Fruit fly (Drosophila melanogaster): ENCODE data around the gene CG11052.

Gene CG11052

DNA sequence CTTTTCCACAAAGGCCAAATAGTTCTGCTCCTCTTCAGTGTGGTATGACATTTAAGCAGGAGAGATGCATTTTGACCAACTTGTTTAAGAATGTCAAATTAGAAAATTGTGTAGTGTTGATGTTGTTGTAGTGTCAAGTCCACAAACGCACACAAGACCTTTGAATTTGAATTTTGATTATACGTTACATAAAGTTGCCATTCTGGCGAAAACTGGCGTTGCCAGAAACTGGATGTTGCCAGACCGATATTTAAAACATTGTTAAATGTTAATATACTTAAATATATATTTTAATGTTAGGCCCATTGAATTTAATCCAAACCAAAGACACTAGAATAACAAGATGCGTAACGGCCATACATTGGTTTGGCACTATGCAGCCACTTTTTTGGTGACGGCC, 36.0 kb downstream of the CG11052 start:
- TF ChIP-seq CG17801 (GFP tag; optimal IDR thresholded peaks at IDR 0.05; ENCODE audit: partially characterized antibody) = no peak

- TF ChIP-seq CG17801 (GFP tag; optimal IDR thresholded peaks at IDR 0.05; ENCODE audit: partially characterized antibody) = no peak
Observed at dm6 chr3R:7972179-7972578, 36.9 kb downstream of the CG11052 start.

- no peak for TF ChIP-seq CG17801 (GFP tag; optimal IDR thresholded peaks at IDR 0.05; ENCODE audit: partially characterized antibody)
Observed at dm6 chr3R:7970640-7971039, 38.5 kb downstream of the CG11052 start.

dm6 chr3R:7969702-7970175, 39.4 kb downstream of the CG11052 start:
- no peak for TF ChIP-seq CG17801 (GFP tag; optimal IDR thresholded peaks at IDR 0.05; ENCODE audit: partially characterized antibody)

DNA sequence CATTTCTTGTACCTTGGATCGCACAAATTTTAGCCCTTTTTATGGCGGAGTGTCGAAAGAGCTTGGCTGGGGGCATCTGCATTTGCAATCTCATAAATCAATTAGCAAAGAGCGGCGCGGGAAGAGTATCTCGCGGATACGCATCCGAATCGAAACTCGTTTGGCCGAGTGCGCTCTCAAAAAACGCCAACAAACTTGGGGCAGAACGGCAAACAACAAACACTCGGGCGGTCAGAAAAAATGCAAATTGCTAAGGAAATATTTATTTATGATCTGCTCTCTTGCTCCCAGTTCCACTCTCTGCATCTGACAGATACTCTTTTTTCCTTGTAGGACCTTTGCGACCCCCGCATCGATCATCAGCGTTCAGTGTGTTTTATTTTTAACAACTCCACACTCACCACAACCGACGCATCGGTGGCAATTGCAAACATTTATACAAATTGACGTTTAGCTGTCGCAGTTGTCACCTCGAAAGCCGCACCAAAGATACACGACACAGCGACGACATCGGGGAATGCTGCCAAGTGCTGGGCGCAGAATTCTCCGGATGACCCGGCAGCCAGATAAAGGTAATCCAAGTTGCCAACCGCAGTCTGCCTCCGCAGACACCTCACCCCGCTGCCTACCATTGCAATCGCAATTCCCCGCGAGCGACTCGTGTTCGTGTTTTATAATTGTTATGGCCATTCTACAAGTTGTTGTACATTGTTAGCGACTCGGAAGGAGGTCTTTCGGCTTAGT, 40.0 kb downstream of the CG11052 start:
- no peak for TF ChIP-seq CG17801 (GFP tag; optimal IDR thresholded peaks at IDR 0.05; ENCODE audit: partially characterized antibody)

- peak; percentile 18 for TF ChIP-seq CG17801 (GFP tag; optimal IDR thresholded peaks at IDR 0.05; ENCODE audit: partially characterized antibody)
Observed at dm6 chr3R:7967801-7968200, 41.3 kb downstream of the CG11052 start.

dm6 chr3R:7967347-7967746, 41.8 kb downstream of the CG11052 start, which contains the start of gene dsx:
dsx (minus strand) TSS chr3R:7967408.
- TF ChIP-seq CG17801 (GFP tag; optimal IDR thresholded peaks at IDR 0.05; ENCODE audit: partially characterized antibody) = no peak

- no peak for TF ChIP-seq CG17801 (GFP tag; optimal IDR thresholded peaks at IDR 0.05; ENCODE audit: partially characterized antibody)
Observed at dm6 chr3R:7966544-7967264, 42.4 kb downstream of the CG11052 start.

DNA sequence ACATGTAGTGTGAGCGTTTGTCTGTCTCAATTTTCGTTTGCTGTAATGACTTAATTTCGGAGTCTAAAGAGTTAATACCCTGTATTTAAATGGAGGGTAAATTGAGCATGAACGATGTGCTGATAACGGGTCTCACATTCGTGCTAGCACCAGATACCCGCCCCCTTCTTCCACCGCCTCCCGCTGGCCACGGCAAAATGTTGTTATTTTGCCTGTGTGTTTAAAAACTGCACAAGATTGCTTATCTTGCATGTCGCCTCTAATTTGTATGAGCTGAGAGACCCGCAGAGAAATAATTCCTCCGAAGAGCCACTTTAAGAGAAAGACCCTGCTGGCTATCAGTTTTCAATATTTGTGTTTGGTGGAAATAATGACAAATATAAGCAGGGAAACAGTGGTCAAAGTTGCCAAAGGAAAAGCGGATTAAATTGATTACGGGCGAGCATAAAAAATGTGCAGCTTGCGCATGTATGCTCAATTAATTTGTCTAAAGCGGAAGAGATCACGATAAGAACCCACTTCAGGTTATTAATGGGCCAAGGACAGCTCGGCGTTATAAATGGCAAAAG, 44.3 kb downstream of the CG11052 start:
- no peak for TF ChIP-seq CG17801 (GFP tag; optimal IDR thresholded peaks at IDR 0.05; ENCODE audit: partially characterized antibody)

- no peak for TF ChIP-seq CG17801 (GFP tag; optimal IDR thresholded peaks at IDR 0.05; ENCODE audit: partially characterized antibody)
Observed at dm6 chr3R:7963495-7964132, 45.5 kb downstream of the CG11052 start.

DNA sequence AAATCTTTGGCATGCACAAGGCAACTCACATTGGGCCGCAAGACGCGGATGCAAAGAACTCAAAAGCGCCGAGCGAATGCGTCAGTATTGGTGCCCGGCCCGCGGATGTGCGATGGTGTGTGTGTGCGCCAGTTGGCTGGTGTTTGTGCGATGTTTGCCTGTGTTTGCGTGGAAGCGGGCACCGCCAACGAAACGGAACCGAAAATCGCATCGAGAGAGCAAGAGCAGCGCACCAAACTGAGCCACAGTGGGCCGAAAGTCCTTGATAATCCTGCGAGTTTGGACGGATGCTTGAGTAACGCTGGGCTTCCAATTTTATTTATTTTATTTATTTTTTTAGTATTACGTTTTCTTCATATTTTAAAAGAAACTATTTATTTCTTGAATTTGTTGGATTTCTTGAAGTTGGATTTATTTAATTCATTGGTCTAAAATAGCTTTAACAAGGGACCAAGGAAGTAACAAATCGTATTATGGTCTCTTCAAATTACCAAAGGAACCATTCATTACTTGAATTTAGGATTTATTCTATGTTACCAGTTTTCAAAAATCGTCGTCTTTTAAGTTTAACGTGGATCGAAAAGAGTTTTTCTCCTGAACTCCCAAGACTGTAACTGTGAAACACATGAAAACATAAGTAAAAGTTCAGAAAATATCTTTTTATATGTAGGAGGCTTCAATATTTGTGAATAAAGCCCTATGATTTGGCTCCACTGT, 46.2 kb downstream of the CG11052 start:
- no peak for TF ChIP-seq CG17801 (GFP tag; optimal IDR thresholded peaks at IDR 0.05; ENCODE audit: partially characterized antibody)

DNA sequence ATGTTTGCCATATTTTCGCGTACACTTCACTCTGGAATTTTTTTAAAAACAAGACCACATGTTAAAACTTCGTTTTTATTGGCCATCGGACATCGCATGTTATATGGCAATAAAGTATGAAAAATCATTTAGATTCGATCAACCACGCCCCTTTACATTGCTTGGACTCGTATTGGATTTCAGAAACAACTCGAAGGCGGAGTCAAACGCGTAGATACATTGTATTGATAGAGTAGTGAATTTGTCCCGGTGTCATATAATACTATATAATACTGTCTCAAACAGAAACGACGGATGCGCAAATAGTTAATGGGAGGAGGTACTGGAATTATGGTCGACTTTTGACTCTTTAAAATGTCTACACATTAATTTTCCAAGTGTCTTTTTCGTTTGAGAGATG, 47.7 kb downstream of the CG11052 start:
- no peak for TF ChIP-seq CG17801 (GFP tag; optimal IDR thresholded peaks at IDR 0.05; ENCODE audit: partially characterized antibody)
